Worm (Caenorhabditis elegans) whole organism, young adult: ENCODE results near the gene cav-1.

ENCODE experiments used
- ama-1 ChIP-seq, 3 experiments: fragments of 150-350 bp in 1 of 3; sonication (generic microtip) in 2 of 3; optimal IDR thresholded peaks; 2 replicates each; lab custom pipeline; 2014 to 2018; ENCODE audit warnings: missing biosample characterization in 2 of 3, missing genetic modification characterization in 2 of 3, missing genetic modification reagents in 2 of 3
- egrh-3 ChIP-seq: fragments of 200-800 bp; sonication (Bioruptor generic); IDR thresholded peaks from 2 replicates; pipeline ENCODE4 v1.3.6; 2022; ENCODE audit warnings: missing genetic modification reagents, missing genetic modification characterization, missing compliant biosample characterization
- him-1 ChIP-seq: sonication (generic microtip); optimal IDR thresholded peaks from 2 replicates; lab custom pipeline; 2016; ENCODE audit warnings: missing genotype, missing genetic modification reagents, missing genetic modification characterization, missing compliant biosample characterization
- somi-1 ChIP-seq: fragments of 200-800 bp; sonication (Bioruptor generic); optimal IDR thresholded peaks from 2 replicates; lab custom pipeline; 2018; ENCODE audit warnings: mild to moderate bottlenecking, missing genetic modification characterization, missing compliant biosample characterization

- no peak for TF ChIP-seq egrh-3 (GFP tag; lab: Robert Waterston, UW)
- no peak for TF ChIP-seq him-1 (tag; lab: Kevin White, UChicago)
- no peak for TF ChIP-seq somi-1 (GFP tag; lab: Kevin White, UChicago)
- no peak for TF ChIP-seq ama-1 (optimal IDR thresholded peaks at IDR 0.05; lab: Kevin White, UChicago)
- TF ChIP-seq ama-1 (GFP tag; optimal IDR thresholded peaks at IDR 0.05; lab: Kevin White, UChicago) = no peak
Measured at ce11 chrIV:9801418-9801817, 29.1 kb downstream of the cav-1 start.
